Fruit fly (Drosophila melanogaster): ENCODE results near the gene smog.

Gene smog

DNA sequence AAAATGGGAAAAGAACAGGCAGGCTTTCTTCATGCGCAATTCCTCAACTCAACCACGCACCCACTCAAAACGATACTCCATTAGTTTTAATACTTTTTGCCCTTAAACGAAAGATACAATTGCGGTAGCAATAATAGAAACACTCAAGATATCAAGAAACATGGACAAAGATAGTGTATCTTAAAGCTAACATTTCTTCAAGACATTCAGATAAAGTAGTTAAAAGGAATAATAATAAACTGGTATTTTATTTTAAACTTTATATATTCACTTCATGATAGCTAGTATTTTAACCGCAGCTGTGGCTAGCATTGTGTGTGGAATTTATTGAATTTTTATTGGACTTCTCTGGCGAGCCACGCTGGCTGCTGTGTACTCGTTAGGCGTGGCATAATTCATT lies 3.5 kb downstream of the smog start (continued):
- TF ChIP-seq CG5180 (GFP tag; optimal IDR thresholded peaks at IDR 0.05) (peak; percentile 13), CG13424 (tag; optimal IDR thresholded peaks at IDR 0.05) (peak; percentile 76), tin (GFP tag; optimal IDR thresholded peaks at IDR 0.05) (peak; percentile 34), tio (GFP tag; optimal IDR thresholded peaks at IDR 0.05) (peak; percentile 63), zfh1 (GFP tag; IDR thresholded peaks at IDR 0.05) (peak; percentile 44; the same call in 1 of the 3 replicates), so (GFP tag; IDR thresholded peaks at IDR 0.05) (peak; percentile 53; the same call in 1 of the 3 replicates), ranshi (GFP tag; IDR thresholded peaks at IDR 0.05) (no peak), Poxn (GFP tag; IDR thresholded peaks at IDR 0.05) (no peak), CG10274 (GFP tag; optimal IDR thresholded peaks at IDR 0.05) (no peak), Deaf1 (tag; optimal IDR thresholded peaks at IDR 0.05) (peak; percentile 12), ase (GFP tag; IDR thresholded peaks at IDR 0.05) (peak; percentile 44; the same call in 1 of the 3 replicates), Tbp (GFP tag; optimal IDR thresholded peaks at IDR 0.05) (no peak), CG33557 (GFP tag; optimal IDR thresholded peaks at IDR 0.05) (no peak), CG13296 (GFP tag; optimal IDR thresholded peaks at IDR 0.05) (peak; percentile 53), CG9437 (GFP tag; optimal IDR thresholded peaks at IDR 0.05) (peak; percentile 50), p53 (GFP tag; optimal IDR thresholded peaks at IDR 0.05) (no peak), shn (GFP tag; optimal IDR thresholded peaks at IDR 0.05) (no peak), CG8089 (GFP tag; optimal IDR thresholded peaks at IDR 0.05) (no peak), CG2678 (tag; optimal IDR thresholded peaks at IDR 0.05) (peak; percentile 84), CG7928 (GFP tag; optimal IDR thresholded peaks at IDR 0.05) (no peak), CG4404 (GFP tag; IDR thresholded peaks at IDR 0.05) (peak; percentile 40; the same call in 1 of the 2 replicates), lola (GFP tag; optimal IDR thresholded peaks at IDR 0.05) (peak in 1 of 3 experiments; percentile 68), CG18599 (GFP tag; optimal IDR thresholded peaks at IDR 0.05) (peak; percentile 80), CG3281 (GFP tag; optimal IDR thresholded peaks at IDR 0.05) (peak; percentile 62), CG17829 (tag; optimal IDR thresholded peaks at IDR 0.05) (peak; percentile 70), dm (GFP tag; optimal IDR thresholded peaks at IDR 0.05) (no peak), CG11695 (GFP tag; IDR thresholded peaks at IDR 0.05) (peak; percentile 71), en (GFP tag; optimal IDR thresholded peaks at IDR 0.05) (no peak), Ada2b (GFP tag; IDR thresholded peaks at IDR 0.05) (peak; percentile 44; the same call in 1 of the 2 replicates), slp2 (GFP tag; optimal IDR thresholded peaks at IDR 0.05) (no peak), MBD-R2 (GFP tag; IDR thresholded peaks at IDR 0.05) (no peak), CG2116 (GFP tag; optimal IDR thresholded peaks at IDR 0.05) (no peak), CG10543 (GFP tag; optimal IDR thresholded peaks at IDR 0.05) (no peak), otp (GFP tag; IDR thresholded peaks at IDR 0.05) (peak; percentile 65; the same call in 2 of the 3 replicates), CG3838 (GFP tag; optimal IDR thresholded peaks at IDR 0.05) (no peak), chm (GFP tag; IDR thresholded peaks at IDR 0.05) (peak; percentile 67; the same call in 1 of the 2 replicates), CG12299 (tag; optimal IDR thresholded peaks at IDR 0.05) (no peak), CG31365 (tag; optimal IDR thresholded peaks at IDR 0.05) (no peak), amos (GFP tag; IDR thresholded peaks at IDR 0.05; ENCODE audit: partially characterized antibody) (no peak), Antp (GFP tag; optimal IDR thresholded peaks at IDR 0.05) (no peak), CG43689 (GFP tag; IDR thresholded peaks at IDR 0.05) (peak; percentile 52; the same call in 1 of the 2 replicates), Trl (optimal IDR thresholded peaks at IDR 0.05) (no peak), Trl (GFP tag; optimal IDR thresholded peaks at IDR 0.05) (peak; percentile 26), HLHmδ (GFP tag; optimal IDR thresholded peaks at IDR 0.05) (no peak), cg (GFP tag; optimal IDR thresholded peaks at IDR 0.05) (no peak), bbx (GFP tag; IDR thresholded peaks at IDR 0.05; ENCODE audit: partially characterized antibody) (no peak), CG15011 (GFP tag; optimal IDR thresholded peaks at IDR 0.05) (peak; percentile 45), grn (GFP tag; optimal IDR thresholded peaks at IDR 0.05) (no peak), CG14441 (GFP tag; IDR thresholded peaks at IDR 0.05) (peak; percentile 63), CG1647 (GFP tag; optimal IDR thresholded peaks at IDR 0.05) (no peak), bowl (GFP tag; IDR thresholded peaks at IDR 0.05) (peak; percentile 31; the same call in 1 of the 2 replicates)
